Worm (Caenorhabditis elegans) whole organism, L4/young adult: Measurements from ENCODE around the gene F43E2.1.

Experiments used
- W03F9.2 ChIP-seq: fragments of 150-350 bp; optimal IDR thresholded peaks from 2 replicates; lab custom pipeline; 2014; ENCODE audit warnings: missing biosample characterization, missing genetic modification characterization
- dao-5 ChIP-seq: sonication (generic microtip); optimal IDR thresholded peaks from 2 replicates; lab custom pipeline; 2016; ENCODE audit warnings: missing genotype, missing genetic modification characterization, moderate library complexity, missing compliant biosample characterization
- him-1 ChIP-seq: sonication (generic microtip); optimal IDR thresholded peaks from 2 replicates; lab custom pipeline; 2016; ENCODE audit warnings: missing genotype, missing genetic modification reagents, missing genetic modification characterization, missing compliant biosample characterization

DNA sequence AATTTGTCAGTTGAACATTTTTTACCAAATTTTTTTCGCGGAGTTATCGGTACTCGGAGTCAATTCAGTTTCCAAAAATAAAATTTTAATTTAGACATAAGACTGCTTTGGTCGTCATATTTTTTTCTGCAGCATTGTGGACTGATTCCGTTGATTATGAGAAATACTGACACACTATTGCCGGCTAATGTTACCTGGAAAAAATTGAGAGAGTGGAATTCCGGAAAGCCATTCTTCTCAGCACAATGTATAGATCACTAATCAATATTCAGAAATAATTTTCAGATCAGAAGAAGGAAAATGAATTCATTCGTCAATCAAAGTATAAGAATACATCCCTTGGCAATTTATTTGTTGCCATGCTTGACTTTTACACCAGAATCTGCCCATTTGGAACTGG is 3.9 kb downstream of the F43E2.1 start, which contains the start of gene C07D10.6:
- TF ChIP-seq dao-5 (tag; lab: Kevin White, UChicago): no peak
- no peak for TF ChIP-seq him-1 (tag; lab: Kevin White, UChicago)
- no peak for TF ChIP-seq W03F9.2 (tag; lab: Kevin White, UChicago)
